Fruit fly (Drosophila melanogaster): ENCODE measurements around the gene bam.
A peak's percentile ranks its signal among the peaks of the same experiment; 100 is the strongest.

The bam gene

dm6 chr3R:25207405-25208003 is 37.4 kb downstream of the bam start (continued):
- peak; percentile 70 for TF ChIP-seq Awh (GFP tag; IDR thresholded peaks at IDR 0.05)
- TF ChIP-seq vvl (GFP tag; IDR thresholded peaks at IDR 0.05): peak; percentile 82
- no peak for TF ChIP-seq en (GFP tag; optimal IDR thresholded peaks at IDR 0.05)
- peak; percentile 63 for TF ChIP-seq CG3407 (GFP tag; optimal IDR thresholded peaks at IDR 0.05)
- peak; percentile 82 for TF ChIP-seq CG6689 (GFP tag; IDR thresholded peaks at IDR 0.05)
- peak; percentile 75 for TF ChIP-seq az2 (GFP tag; optimal IDR thresholded peaks at IDR 0.05)
- TF ChIP-seq CG17186 (GFP tag; optimal IDR thresholded peaks at IDR 0.05): no peak
- TF ChIP-seq sim (GFP tag; IDR thresholded peaks at IDR 0.05): peak; percentile 62
- TF ChIP-seq aop (GFP tag; IDR thresholded peaks at IDR 0.05): no peak
- TF ChIP-seq tio (GFP tag; optimal IDR thresholded peaks at IDR 0.05): peak; percentile 71
- TF ChIP-seq dan (GFP tag; IDR thresholded peaks at IDR 0.05): no peak
- TF ChIP-seq dmrt11E (tag; optimal IDR thresholded peaks at IDR 0.05): peak; percentile 76
- TF ChIP-seq fd96Cb (tag; optimal IDR thresholded peaks at IDR 0.05): peak; percentile 73
- TF ChIP-seq ken (GFP tag; IDR thresholded peaks at IDR 0.05): peak; percentile 66; the same call in 2 of the 3 replicates
- no peak for TF ChIP-seq tna (GFP tag; IDR thresholded peaks at IDR 0.05; ENCODE audit: partially characterized antibody)
- peak; percentile 32 for TF ChIP-seq sd (tag; optimal IDR thresholded peaks at IDR 0.05)
- peak; percentile 9 for TF ChIP-seq pho (GFP tag; optimal IDR thresholded peaks at IDR 0.05)
- TF ChIP-seq lmd (GFP tag; IDR thresholded peaks at IDR 0.05): peak; percentile 68
- TF ChIP-seq peb (GFP tag; IDR thresholded peaks at IDR 0.05): peak; percentile 53
- peak; percentile 83 for TF ChIP-seq stc (GFP tag; IDR thresholded peaks at IDR 0.05)
- peak; percentile 21 for TF ChIP-seq CG6813 (GFP tag; optimal IDR thresholded peaks at IDR 0.05)
- TF ChIP-seq Spps (tag; optimal IDR thresholded peaks at IDR 0.05): peak; percentile 39
- TF ChIP-seq CG11247 (GFP tag; IDR thresholded peaks at IDR 0.05): no peak
- peak; percentile 77 for TF ChIP-seq CG2875 (GFP tag; optimal IDR thresholded peaks at IDR 0.05)
- peak; percentile 45 for TF ChIP-seq CG4707 (GFP tag; optimal IDR thresholded peaks at IDR 0.05)
- TF ChIP-seq CG17802 (tag; optimal IDR thresholded peaks at IDR 0.05): peak; percentile 21
- peak; percentile 71 for TF ChIP-seq CG6254 (GFP tag; optimal IDR thresholded peaks at IDR 0.05)
- TF ChIP-seq CG31388 (GFP tag; optimal IDR thresholded peaks at IDR 0.05): no peak
- no peak for TF ChIP-seq Stat92E (GFP tag; optimal IDR thresholded peaks at IDR 0.05)
- no peak for TF ChIP-seq jigr1 (GFP tag; IDR thresholded peaks at IDR 0.05)
- peak; percentile 82 for TF ChIP-seq CG17829 (tag; optimal IDR thresholded peaks at IDR 0.05)
- peak; percentile 21; the same call in 1 of the 2 replicates for TF ChIP-seq ap (GFP tag; IDR thresholded peaks at IDR 0.05)
- TF ChIP-seq CG8765 (GFP tag; IDR thresholded peaks at IDR 0.05): no peak
- peak; percentile 84 for TF ChIP-seq dysf (GFP tag; IDR thresholded peaks at IDR 0.05)
- TF ChIP-seq CG12071 (GFP tag; optimal IDR thresholded peaks at IDR 0.05): peak; percentile 64
- TF ChIP-seq eve (GFP tag; optimal IDR thresholded peaks at IDR 0.05): peak in 1 of 2 experiments; percentile 85
- TF ChIP-seq CG12299 (tag; optimal IDR thresholded peaks at IDR 0.05): peak; percentile 54
- 0 out of 2 replicates have a peak, but pooled peaks have one; percentile 6 for TF ChIP-seq crol (GFP tag; IDR thresholded peaks at IDR 0.05)
- no peak for TF ChIP-seq CG5953 (GFP tag; IDR thresholded peaks at IDR 0.05)
- TF ChIP-seq B-H1 (GFP tag; IDR thresholded peaks at IDR 0.05): peak; percentile 56
- peak; percentile 69 for TF ChIP-seq bcd (GFP tag; optimal IDR thresholded peaks at IDR 0.05)
- peak; percentile 69; the same call in 2 of the 3 replicates for TF ChIP-seq CG7357 (GFP tag; IDR thresholded peaks at IDR 0.05)
- peak; percentile 61 for TF ChIP-seq CG1603 (tag; optimal IDR thresholded peaks at IDR 0.05)
- TF ChIP-seq CG9876 (GFP tag; optimal IDR thresholded peaks at IDR 0.05): no peak
- TF ChIP-seq crp (GFP tag; optimal IDR thresholded peaks at IDR 0.05): peak in 1 of 2 experiments; percentile 19
- TF ChIP-seq CG18619 (GFP tag; optimal IDR thresholded peaks at IDR 0.05): peak; percentile 75
- TF ChIP-seq CkIIα-i1 (GFP tag; IDR thresholded peaks at IDR 0.05): no peak
- no peak for TF ChIP-seq fu2 (GFP tag; optimal IDR thresholded peaks at IDR 0.05)
- peak; percentile 83 for TF ChIP-seq Sox102F (GFP tag; optimal IDR thresholded peaks at IDR 0.05)
- TF ChIP-seq CG6683 (GFP tag; optimal IDR thresholded peaks at IDR 0.05): peak; percentile 21
